Worm (Caenorhabditis elegans) whole organism, early embryonic: ENCODE measurements around the gene npr-41.

Experiments used
- B0310.2 ChIP-seq: sonication (generic microtip); optimal IDR thresholded peaks from 2 replicates; lab custom pipeline; 2016; ENCODE audit warnings: mild to moderate bottlenecking, missing genetic modification characterization, missing compliant biosample characterization
- F13C5.2 ChIP-seq: sonication (generic microtip); optimal IDR thresholded peaks from 2 replicates; lab custom pipeline; 2017; ENCODE audit warnings: mild to moderate bottlenecking, missing genetic modification characterization, inconsistent platforms, missing compliant biosample characterization
- aly-1 ChIP-seq: sonication (generic microtip); optimal IDR thresholded peaks from 2 replicates; lab custom pipeline; 2016; ENCODE audit warnings: missing genetic modification characterization, missing compliant biosample characterization
- ama-1 ChIP-seq: fragments of 150-350 bp; optimal IDR thresholded peaks from 2 replicates; lab custom pipeline; 2014
- ceh-36 ChIP-seq: sonication (generic microtip); optimal IDR thresholded peaks from 2 replicates; lab custom pipeline; 2016; ENCODE audit warnings: missing genetic modification characterization, inconsistent platforms, missing compliant biosample characterization
- ets-7 ChIP-seq: sonication (generic microtip); optimal IDR thresholded peaks from 2 replicates; lab custom pipeline; 2016; ENCODE audit warnings: missing genotype, missing genetic modification characterization, missing compliant biosample characterization
- flt-1 ChIP-seq: fragments of 200-800 bp; sonication (Bioruptor generic); IDR thresholded peaks from 2 replicates; pipeline ENCODE4 v1.3.6; 2022; ENCODE audit warnings: missing genetic modification characterization, missing compliant biosample characterization
- hmg-4 ChIP-seq: fragments of 200-800 bp; sonication (Bioruptor generic); optimal IDR thresholded peaks from 2 replicates; lab custom pipeline; 2018; ENCODE audit warnings: mild to moderate bottlenecking, missing genetic modification characterization, missing compliant biosample characterization
- hnd-1 ChIP-seq: sonication (generic microtip); optimal IDR thresholded peaks from 2 replicates; lab custom pipeline; 2016; ENCODE audit warnings: missing genetic modification characterization, missing compliant biosample characterization
- pes-1 ChIP-seq: fragments of 200-800 bp; sonication (Bioruptor generic); IDR thresholded peaks from 2 replicates; pipeline ENCODE4 v1.3.6; 2022; ENCODE audit warnings: missing genetic modification reagents, missing genetic modification characterization, missing compliant biosample characterization
- scrt-1 ChIP-seq: fragments of 200-800 bp; sonication (Bioruptor generic); IDR thresholded peaks from 2 replicates; pipeline ENCODE4 v1.3.6; 2022; ENCODE audit warnings: missing genetic modification characterization, missing compliant biosample characterization
- sea-1 ChIP-seq: fragments of 200-800 bp; sonication (Bioruptor generic); conservative IDR thresholded peaks from 2 replicates; pipeline ENCODE4 v1.3.6; 2022; ENCODE audit warnings: missing genetic modification characterization, missing compliant biosample characterization
- tbx-37 ChIP-seq: fragments of 200-800 bp; sonication (Bioruptor generic); conservative IDR thresholded peaks from 2 replicates; pipeline ENCODE4 v1.3.6; 2022; ENCODE audit warnings: missing genetic modification reagents, missing genetic modification characterization, missing compliant biosample characterization

DNA sequence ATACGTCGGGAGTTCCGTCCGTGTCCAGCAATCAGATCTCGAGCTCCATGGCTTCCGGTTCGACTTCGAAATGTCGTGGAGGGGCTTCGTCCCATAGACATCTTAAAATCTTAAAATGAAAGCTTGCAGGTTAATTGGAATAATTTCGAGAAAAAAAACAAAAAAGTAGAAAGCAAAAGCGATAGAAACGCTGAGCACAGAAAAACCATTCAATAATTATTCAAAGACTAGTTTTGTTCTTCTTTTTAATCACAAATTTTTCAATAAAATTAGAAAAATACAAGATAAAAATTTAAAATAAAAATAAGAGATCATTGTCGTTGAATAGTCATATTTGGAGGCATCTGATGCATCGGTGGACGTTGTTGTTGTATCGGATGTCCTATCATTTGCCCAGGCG is 16.5 kb downstream of the npr-41 start, which contains the start of gene age-1:
- TF ChIP-seq B0310.2 (tag; lab: Kevin White, UChicago) = no peak
- TF ChIP-seq ets-7 = no peak
- TF ChIP-seq ama-1 (lab: Kevin White, UChicago) = no peak
- no peak for TF ChIP-seq flt-1 (GFP tag; lab: Robert Waterston, UW)
- TF ChIP-seq sea-1 (GFP tag; lab: Robert Waterston, UW) = no peak
- no peak for TF ChIP-seq scrt-1 (GFP tag; lab: Robert Waterston, UW)
- TF ChIP-seq aly-1 = no peak
- TF ChIP-seq hmg-4 (GFP tag; lab: Kevin White, UChicago) = no peak
- no peak for TF ChIP-seq F13C5.2 (tag; lab: Kevin White, UChicago)
- no peak for TF ChIP-seq tbx-37 (GFP tag; lab: Robert Waterston, UW)
- no peak for TF ChIP-seq hnd-1 (tag; lab: Kevin White, UChicago)
- no peak for TF ChIP-seq pes-1 (GFP tag; lab: Robert Waterston, UW)
- no peak for TF ChIP-seq ceh-36 (tag; lab: Kevin White, UChicago)
